Worm (Caenorhabditis elegans) whole organism, L3 larva: ENCODE measurements around the gene F41E6.15.

Source experiments
- ceh-82 ChIP-seq: fragments of 150-350 bp; optimal IDR thresholded peaks from 2 replicates; lab custom pipeline; 2014; ENCODE audit warnings: missing biosample characterization, missing genetic modification characterization
- pqm-1 ChIP-seq: fragments of 150-350 bp; optimal IDR thresholded peaks from 2 replicates; lab custom pipeline; 2017; ENCODE audit warnings: missing biosample characterization, missing genetic modification characterization, inconsistent platforms
- zag-1 ChIP-seq: fragments of 150-350 bp; optimal IDR thresholded peaks from 2 replicates; lab custom pipeline; 2014; ENCODE audit warnings: missing biosample characterization, missing genetic modification characterization

DNA sequence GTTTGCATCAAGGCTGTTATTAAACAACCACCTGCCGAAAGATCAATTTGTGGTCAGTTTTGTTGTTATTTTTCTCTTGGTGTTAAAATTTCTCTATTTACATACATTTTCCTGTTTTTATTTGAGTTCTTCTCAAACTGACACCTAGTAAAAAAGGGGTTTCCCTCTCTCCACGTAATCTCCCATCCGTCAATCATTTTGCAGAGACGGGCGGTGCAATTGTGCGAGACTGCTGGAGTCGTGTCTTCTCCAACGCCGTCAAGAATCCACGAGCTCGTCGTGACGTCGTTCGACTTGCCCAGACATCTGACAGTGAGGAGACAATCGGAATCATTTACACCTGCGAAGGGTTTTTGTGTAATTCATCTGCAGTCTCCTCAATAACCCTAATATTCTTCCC is 23.9 kb upstream of the F41E6.15 start:
- TF ChIP-seq pqm-1 (tag; lab: Kevin White, UChicago) (no peak), zag-1 (tag; lab: Kevin White, UChicago) (no peak), ceh-82 (tag; lab: Kevin White, UChicago) (no peak)
